5 worm cellular contexts compared by ENCODE assay signal in the genomic region with DNA sequence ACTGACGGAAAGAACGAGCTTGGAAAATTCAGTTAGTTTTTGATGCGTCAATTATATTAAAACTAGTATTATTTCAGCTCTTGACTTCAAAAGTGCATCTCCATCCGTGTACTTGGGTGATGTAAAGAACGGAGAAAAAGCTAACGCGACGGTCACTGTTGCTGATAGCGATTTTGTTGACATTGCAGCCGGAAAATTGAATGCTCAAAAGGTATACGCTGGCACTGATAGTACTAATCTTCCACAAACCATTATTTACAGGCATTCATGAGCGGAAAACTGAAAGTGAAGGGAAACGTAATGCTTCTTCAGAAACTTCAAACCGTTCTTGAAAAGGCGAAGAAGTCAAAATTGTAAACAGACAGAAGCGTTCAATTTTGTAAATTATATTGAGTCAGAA.
TF ChIP-seq lines count a peak whose summit lies in the region.

No protein-coding gene starts in this region.

TF ChIP-seq in whole organism, L2 larva, 48 proteins besides CTCF, POLR2A, EP300 and RAD21:
- no peak for TF ChIP-seq ama-1 (optimal IDR thresholded peaks at IDR 0.05; lab: Kevin White, UChicago)
- TF ChIP-seq fos-1 (tag; optimal IDR thresholded peaks at IDR 0.05; lab: Kevin White, UChicago), result peak; percentile 57
TF ChIP-seq in whole organism, L2 larva: peak in this region for 1.

TF ChIP-seq in whole organism, L3 larva, 47 proteins besides CTCF, POLR2A, EP300 and RAD21:
- TF ChIP-seq pha-4 (tag; optimal IDR thresholded peaks at IDR 0.05; lab: Kevin White, UChicago) (peak; percentile 57), ceh-9 (tag; optimal IDR thresholded peaks at IDR 0.05; lab: Kevin White, UChicago) (no peak), elt-2 (tag; optimal IDR thresholded peaks at IDR 0.05; lab: Kevin White, UChicago) (peak; percentile 49), ZK546.5 (tag; optimal IDR thresholded peaks at IDR 0.05; lab: Kevin White, UChicago) (no peak), pqm-1 (tag; optimal IDR thresholded peaks at IDR 0.05; lab: Kevin White, UChicago) (no peak), nfya-1 (tag; optimal IDR thresholded peaks at IDR 0.05; lab: Kevin White, UChicago; ENCODE audit: insufficient read depth) (no peak), hmg-11 (tag; optimal IDR thresholded peaks at IDR 0.05; lab: Kevin White, UChicago) (no peak)
TF ChIP-seq in whole organism, L3 larva: peak in this region for 2.

TF ChIP-seq in whole organism, L4 larva, 104 proteins besides CTCF, POLR2A, EP300 and RAD21 (continues in another document):
- no peak for TF ChIP-seq dmd-9 (GFP tag; IDR thresholded peaks at IDR 0.05; lab: Robert Waterston, UW)
- no peak for TF ChIP-seq zfp-3 (GFP tag; conservative IDR thresholded peaks at IDR 0.05; lab: Robert Waterston, UW)
- peak; percentile 21 for TF ChIP-seq dve-1 (tag; optimal IDR thresholded peaks at IDR 0.05; lab: Kevin White, UChicago; ENCODE audit: insufficient read depth)
- TF ChIP-seq madf-9 (GFP tag; conservative IDR thresholded peaks at IDR 0.05; lab: Robert Waterston, UW), result no peak
- no peak for TF ChIP-seq zip-2 (tag; optimal IDR thresholded peaks at IDR 0.05; lab: Kevin White, UChicago)
- no peak for TF ChIP-seq set-16 (GFP tag; IDR thresholded peaks at IDR 0.05; lab: Robert Waterston, UW)
- TF ChIP-seq mes-2 (tag; optimal IDR thresholded peaks at IDR 0.05; lab: Kevin White, UChicago; ENCODE audit: poor library complexity, severe bottlenecking), result no peak
- no peak for TF ChIP-seq jun-1 (tag; optimal IDR thresholded peaks at IDR 0.05; lab: Kevin White, UChicago)
- TF ChIP-seq T20F7.1 (GFP tag; optimal IDR thresholded peaks at IDR 0.05; lab: Kevin White, UChicago), result no peak
- no peak for TF ChIP-seq unc-62 (GFP tag; optimal IDR thresholded peaks at IDR 0.05 in 1 of 2; lab: Kevin White, UChicago)
- no peak for TF ChIP-seq unc-62 (tag; optimal IDR thresholded peaks at IDR 0.05; lab: Kevin White, UChicago)
- no peak for TF ChIP-seq daf-12 (tag; optimal IDR thresholded peaks at IDR 0.05; lab: Kevin White, UChicago)
- TF ChIP-seq nhr-102 (tag; optimal IDR thresholded peaks at IDR 0.05; lab: Kevin White, UChicago), result no peak
- TF ChIP-seq lir-3 (tag; optimal IDR thresholded peaks at IDR 0.05; lab: Kevin White, UChicago), result no peak
- TF ChIP-seq Y105C5A.15 (GFP tag; IDR thresholded peaks at IDR 0.05; lab: Robert Waterston, UW), result no peak
- no peak for TF ChIP-seq ama-1 (optimal IDR thresholded peaks at IDR 0.05; lab: Kevin White, UChicago)
- TF ChIP-seq ctbp-1 (GFP tag; IDR thresholded peaks at IDR 0.05; lab: Robert Waterston, UW), result no peak
- no peak for TF ChIP-seq tag-97 (GFP tag; IDR thresholded peaks at IDR 0.05; lab: Robert Waterston, UW)
- TF ChIP-seq pha-4 (GFP tag; IDR thresholded peaks at IDR 0.05; lab: Robert Waterston, UW), result no peak
- TF ChIP-seq pha-4 (tag; optimal IDR thresholded peaks at IDR 0.05; lab: Kevin White, UChicago), result no peak
- TF ChIP-seq hlh-11 (tag; optimal IDR thresholded peaks at IDR 0.05; lab: Kevin White, UChicago), result peak; percentile 28
- TF ChIP-seq attf-4 (tag; optimal IDR thresholded peaks at IDR 0.05; lab: Kevin White, UChicago), result no peak
- no peak for TF ChIP-seq nhr-10 (tag; optimal IDR thresholded peaks at IDR 0.05; lab: Kevin White, UChicago)
- TF ChIP-seq nhr-28 (tag; optimal IDR thresholded peaks at IDR 0.05; lab: Kevin White, UChicago), result peak; percentile 61
- TF ChIP-seq ZK546.5 (tag; optimal IDR thresholded peaks at IDR 0.05; lab: Kevin White, UChicago), result no peak
- TF ChIP-seq nhr-6 (tag; optimal IDR thresholded peaks at IDR 0.05; lab: Kevin White, UChicago), result no peak
- no peak for TF ChIP-seq snpc-1.2 (GFP tag; IDR thresholded peaks at IDR 0.05; lab: Robert Waterston, UW)

TF ChIP-seq in whole organism, late embryonic, 69 proteins besides CTCF, POLR2A, EP300 and RAD21:
- TF ChIP-seq elt-2 (tag; optimal IDR thresholded peaks at IDR 0.05; lab: Kevin White, UChicago) (peak; percentile 2), ceh-19 (GFP tag; optimal IDR thresholded peaks at IDR 0.05; lab: Kevin White, UChicago) (no peak)

TF ChIP-seq in whole organism, young adult, 124 proteins besides CTCF, POLR2A, EP300 and RAD21:
- TF ChIP-seq F57A8.1 (GFP tag; optimal IDR thresholded peaks at IDR 0.05; lab: Kevin White, UChicago) (no peak), nhr-80 (tag; optimal IDR thresholded peaks at IDR 0.05; lab: Kevin White, UChicago) (peak; percentile 52)
TF ChIP-seq in whole organism, young adult: peak in this region for 1.
